Worm (Caenorhabditis elegans): ENCODE data around the gene srsx-10.

The srsx-10 gene

ce11 chrV:4974677-4975076 is at the start of gene srsx-10:
Gene srsx-10, minus strand, starts transcription at chrV:4974777.
- TF ChIP-seq med-1 (GFP tag; optimal IDR thresholded peaks at IDR 0.05; ENCODE audit: insufficient read depth) (no peak), klf-2 (GFP tag; conservative IDR thresholded peaks at IDR 0.05) (no peak), T22C8.4 (GFP tag; IDR thresholded peaks at IDR 0.05) (no peak), ztf-23 (GFP tag; IDR thresholded peaks at IDR 0.05) (no peak), ztf-29 (GFP tag; IDR thresholded peaks at IDR 0.05) (no peak), tab-1 (GFP tag; IDR thresholded peaks at IDR 0.05) (no peak), flt-1 (GFP tag; IDR thresholded peaks at IDR 0.05) (no peak), ref-1 (GFP tag; conservative IDR thresholded peaks at IDR 0.05) (no peak), cog-1 (tag; optimal IDR thresholded peaks at IDR 0.05) (no peak)

DNA sequence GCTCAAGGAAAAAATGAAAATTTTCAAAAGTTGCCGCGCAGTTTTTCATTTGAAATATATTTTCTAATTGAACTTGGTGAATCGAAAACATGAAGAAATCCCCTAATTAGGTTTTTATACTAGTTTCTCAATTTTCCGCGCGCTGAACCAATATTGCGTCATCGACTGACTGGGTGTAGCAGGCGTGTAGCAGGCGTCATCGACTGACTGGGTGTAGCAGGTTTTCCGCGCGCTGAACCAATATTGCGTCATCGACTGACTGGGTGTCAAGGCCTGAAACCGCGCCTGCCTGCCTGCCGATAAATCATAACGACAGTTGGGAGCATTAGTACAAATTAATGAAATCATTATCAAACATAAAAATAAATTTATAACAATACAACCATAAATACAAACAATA is 48.8 kb upstream of the srsx-10 start:
- TF ChIP-seq cog-1 (tag; optimal IDR thresholded peaks at IDR 0.05) (no peak), T22C8.4 (GFP tag; IDR thresholded peaks at IDR 0.05) (no peak), flt-1 (GFP tag; IDR thresholded peaks at IDR 0.05) (no peak), tab-1 (GFP tag; IDR thresholded peaks at IDR 0.05) (no peak), ztf-23 (GFP tag; IDR thresholded peaks at IDR 0.05) (no peak), med-1 (GFP tag; optimal IDR thresholded peaks at IDR 0.05; ENCODE audit: insufficient read depth) (no peak), klf-2 (GFP tag; conservative IDR thresholded peaks at IDR 0.05) (no peak), ref-1 (GFP tag; conservative IDR thresholded peaks at IDR 0.05) (no peak), ztf-29 (GFP tag; IDR thresholded peaks at IDR 0.05) (no peak)

- TF ChIP-seq ztf-29 (GFP tag; IDR thresholded peaks at IDR 0.05) (no peak), klf-2 (GFP tag; conservative IDR thresholded peaks at IDR 0.05) (no peak), tab-1 (GFP tag; IDR thresholded peaks at IDR 0.05) (no peak), flt-1 (GFP tag; IDR thresholded peaks at IDR 0.05) (no peak)
Observed at ce11 chrV:5018810-5019274, 44.3 kb upstream of the srsx-10 start, which contains the start of gene srr-4. Gene srr-4, plus strand, starts transcription at chrV:5019224.

DNA sequence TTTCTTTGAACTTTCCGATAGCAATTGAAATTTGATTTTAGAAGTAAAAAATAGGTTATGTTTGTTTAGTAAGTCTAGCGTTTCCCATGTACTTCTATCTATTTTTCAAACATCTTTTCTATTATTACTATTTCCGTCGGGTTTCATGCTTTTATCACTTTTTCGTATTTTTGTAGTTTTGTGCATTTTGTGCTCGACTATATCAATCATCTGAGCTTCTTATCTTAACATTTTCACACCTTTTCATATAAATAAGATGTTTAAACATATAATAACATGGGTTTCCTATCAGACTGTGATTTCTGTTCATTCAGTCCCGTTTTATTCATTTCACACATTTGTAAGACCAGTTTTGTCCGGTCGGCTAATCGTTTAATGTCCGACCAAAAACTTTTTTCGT is 43.5 kb upstream of the srsx-10 start:
- TF ChIP-seq flt-1 (GFP tag; IDR thresholded peaks at IDR 0.05) (no peak), ztf-29 (GFP tag; IDR thresholded peaks at IDR 0.05) (no peak)

ce11 chrV:5016728-5017127 is 42.2 kb upstream of the srsx-10 start:
- no peak for TF ChIP-seq ref-1 (GFP tag; conservative IDR thresholded peaks at IDR 0.05)
- 0 out of 2 replicates have a peak, but pooled peaks have one; percentile 10 for TF ChIP-seq ztf-29 (GFP tag; IDR thresholded peaks at IDR 0.05)

DNA sequence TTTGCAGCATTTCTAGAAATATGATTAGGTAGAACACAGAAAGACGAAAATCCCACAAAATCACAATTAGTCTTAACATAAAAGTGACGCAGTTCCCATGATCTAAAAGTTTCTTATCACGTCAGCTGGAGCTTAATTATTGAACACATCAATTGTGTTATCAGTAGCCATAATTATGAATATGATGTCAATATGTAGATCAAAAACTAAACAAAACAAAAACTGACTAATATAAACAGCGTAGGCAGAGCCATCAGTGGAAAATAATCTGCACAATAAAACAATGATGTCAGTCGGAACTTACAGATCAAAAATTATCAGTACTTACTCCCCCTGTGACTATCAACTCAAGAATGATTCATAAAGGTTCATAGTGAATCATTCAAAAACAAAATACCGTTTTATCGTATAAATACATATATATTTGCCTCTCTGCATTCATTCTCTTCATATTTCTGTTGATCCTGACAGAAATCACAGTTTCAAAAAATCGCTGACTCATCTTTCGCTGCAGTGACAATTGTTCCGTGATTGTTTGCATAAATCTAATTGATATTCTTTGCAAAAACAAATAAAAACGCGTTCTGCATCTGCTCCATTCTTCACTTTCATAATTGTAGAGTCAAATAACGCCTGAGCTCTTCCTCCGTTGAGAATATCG is 37.7 kb upstream of the srsx-10 start, which contains the start of gene srr-6:
TSS of gene srr-6 (plus strand) at position 611 of the 661 bp plus-strand sequence.
- TF ChIP-seq T22C8.4 (GFP tag; IDR thresholded peaks at IDR 0.05) (no peak), ztf-29 (GFP tag; IDR thresholded peaks at IDR 0.05) (no peak), tab-1 (GFP tag; IDR thresholded peaks at IDR 0.05) (no peak), ref-1 (GFP tag; conservative IDR thresholded peaks at IDR 0.05) (no peak), cog-1 (tag; optimal IDR thresholded peaks at IDR 0.05) (no peak), flt-1 (GFP tag; IDR thresholded peaks at IDR 0.05) (no peak), ztf-23 (GFP tag; IDR thresholded peaks at IDR 0.05) (no peak)

DNA sequence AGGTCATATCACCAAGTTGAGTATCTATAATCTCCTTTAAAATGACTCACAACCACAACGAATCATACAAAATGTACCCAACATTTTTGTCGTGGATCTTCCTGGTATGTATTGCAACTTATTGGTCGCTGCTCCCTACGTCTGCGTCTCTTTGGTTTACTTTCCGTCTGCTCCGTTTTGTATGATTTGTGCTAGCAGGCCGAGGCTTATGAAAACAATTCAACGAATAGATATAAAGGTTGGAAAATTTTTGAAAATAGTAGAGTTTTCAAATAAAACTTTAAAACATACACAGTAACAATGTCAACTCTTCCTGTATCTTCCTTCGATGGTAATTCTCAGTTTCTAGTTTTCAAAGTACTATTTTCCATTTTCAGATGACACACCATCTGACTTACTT is 26.8 kb upstream of the srsx-10 start, which contains the start of gene srr-8:
TSS of gene srr-8 (plus strand) at position 301 of the 400 bp plus-strand sequence.
- TF ChIP-seq ref-1 (GFP tag; conservative IDR thresholded peaks at IDR 0.05) (no peak), ztf-23 (GFP tag; IDR thresholded peaks at IDR 0.05) (no peak), flt-1 (GFP tag; IDR thresholded peaks at IDR 0.05) (no peak), tab-1 (GFP tag; IDR thresholded peaks at IDR 0.05) (no peak)

- TF ChIP-seq ztf-29 (GFP tag; IDR thresholded peaks at IDR 0.05) = no peak
- no peak for TF ChIP-seq T22C8.4 (GFP tag; IDR thresholded peaks at IDR 0.05)
- no peak for TF ChIP-seq klf-2 (GFP tag; conservative IDR thresholded peaks at IDR 0.05)
- no peak for TF ChIP-seq med-1 (GFP tag; optimal IDR thresholded peaks at IDR 0.05; ENCODE audit: insufficient read depth)
- TF ChIP-seq flt-1 (GFP tag; IDR thresholded peaks at IDR 0.05) = no peak
- no peak for TF ChIP-seq ztf-23 (GFP tag; IDR thresholded peaks at IDR 0.05)
- TF ChIP-seq ref-1 (GFP tag; conservative IDR thresholded peaks at IDR 0.05) = no peak
- TF ChIP-seq tab-1 (GFP tag; IDR thresholded peaks at IDR 0.05) = no peak
- TF ChIP-seq cog-1 (tag; optimal IDR thresholded peaks at IDR 0.05) = no peak
Observed at ce11 chrV:5000406-5000805, 25.8 kb upstream of the srsx-10 start, which contains the start of gene ugt-7. Gene ugt-7, minus strand, starts transcription at chrV:5000566.

DNA sequence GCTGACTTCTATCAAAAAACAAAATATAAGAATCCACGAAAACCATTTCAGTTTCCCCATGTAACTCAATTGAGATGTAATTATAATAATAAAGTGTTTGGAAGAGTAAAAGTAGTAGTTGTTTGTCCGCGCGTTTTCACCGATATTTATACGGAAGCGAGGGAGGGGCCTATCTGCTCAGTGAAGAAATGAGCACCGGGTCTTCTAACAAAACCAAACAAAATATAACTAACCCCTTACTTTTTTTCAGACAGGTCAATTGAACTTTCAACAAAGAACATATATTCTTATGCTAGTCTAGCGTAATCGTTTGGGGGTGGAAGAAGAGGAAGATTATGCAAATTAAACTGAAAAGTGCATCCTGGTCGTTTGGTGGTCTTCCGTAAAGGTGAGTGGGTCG is 20.6 kb upstream of the srsx-10 start, which contains the start of gene ncx-9:
TSS of gene ncx-9 (minus strand) at position 101 of the 400 bp plus-strand sequence.
- no peak for TF ChIP-seq ref-1 (GFP tag; conservative IDR thresholded peaks at IDR 0.05)
- TF ChIP-seq flt-1 (GFP tag; IDR thresholded peaks at IDR 0.05) = no peak
- no peak for TF ChIP-seq ztf-23 (GFP tag; IDR thresholded peaks at IDR 0.05)
- TF ChIP-seq cog-1 (tag; optimal IDR thresholded peaks at IDR 0.05) = no peak
- no peak for TF ChIP-seq ztf-29 (GFP tag; IDR thresholded peaks at IDR 0.05)
- no peak for TF ChIP-seq T22C8.4 (GFP tag; IDR thresholded peaks at IDR 0.05)
- no peak for TF ChIP-seq tab-1 (GFP tag; IDR thresholded peaks at IDR 0.05)
- no peak for TF ChIP-seq med-1 (GFP tag; optimal IDR thresholded peaks at IDR 0.05; ENCODE audit: insufficient read depth)
- no peak for TF ChIP-seq klf-2 (GFP tag; conservative IDR thresholded peaks at IDR 0.05)

- no peak for TF ChIP-seq ztf-23 (GFP tag; IDR thresholded peaks at IDR 0.05)
- TF ChIP-seq flt-1 (GFP tag; IDR thresholded peaks at IDR 0.05) = no peak
- no peak for TF ChIP-seq cog-1 (tag; optimal IDR thresholded peaks at IDR 0.05)
- no peak for TF ChIP-seq klf-2 (GFP tag; conservative IDR thresholded peaks at IDR 0.05)
- no peak for TF ChIP-seq tab-1 (GFP tag; IDR thresholded peaks at IDR 0.05)
- TF ChIP-seq T22C8.4 (GFP tag; IDR thresholded peaks at IDR 0.05) = no peak
Observed at ce11 chrV:4987097-4987496, 12.5 kb upstream of the srsx-10 start, which contains the start of gene ncx-8. Gene ncx-8, minus strand, starts transcription at chrV:4987197.
